Fruit fly (Drosophila melanogaster) whole organism, wandering third instar larva: ENCODE results near the gene CG42374.

Experiments used
- psq ChIP-seq: fragments of 200-800 bp; sonication (Bioruptor generic); optimal IDR thresholded peaks from 3 replicates; lab custom pipeline; 2017; ENCODE audit warnings: missing biosample characterization, mild to moderate bottlenecking, missing genetic modification characterization, moderate library complexity
- usp ChIP-seq: fragments of >200 bp; optimal IDR thresholded peaks from 2 replicates; lab custom pipeline; 2017; ENCODE audit warnings: missing biosample characterization, missing genetic modification characterization

dm6 chr3L:19225687-19226086 lies 37.9 kb upstream of the CG42374 start:
- TF ChIP-seq usp, result no peak
- no peak for TF ChIP-seq psq (GFP tag; lab: Kevin White, UChicago)
